Worm (Caenorhabditis elegans): ENCODE results near the gene attf-3.
A peak's percentile ranks its signal among the peaks of the same experiment; 100 is the strongest.
"Not testable (repeated sequence)": the region's sequence is repeated elsewhere in the genome, so short reads cannot be mapped to it uniquely, and the experiment has no call there.

attf-3 gene

ce11 chrIII:114603-115002 lies 28.4 kb upstream of the attf-3 start, which contains the start of gene C29F9.6:
Gene C29F9.6 (plus strand): TSS chrIII:114903.
- TF ChIP-seq mab-5 (tag; optimal IDR thresholded peaks at IDR 0.05): no peak
- TF ChIP-seq ceh-43 (GFP tag; optimal IDR thresholded peaks at IDR 0.05): no peak
- TF ChIP-seq pha-4 (tag; optimal IDR thresholded peaks at IDR 0.05): no peak
- TF ChIP-seq unc-62 (GFP tag; optimal IDR thresholded peaks at IDR 0.05): no peak
- TF ChIP-seq flh-1 (GFP tag; optimal IDR thresholded peaks at IDR 0.05): no peak
- TF ChIP-seq nhr-237 (tag; optimal IDR thresholded peaks at IDR 0.05): no peak

- TF ChIP-seq sem-2 (GFP tag; optimal IDR thresholded peaks at IDR 0.05); ceh-43 (GFP tag; optimal IDR thresholded peaks at IDR 0.05); ztf-11 (tag; optimal IDR thresholded peaks at IDR 0.05): not testable (repeated sequence)
Measured at ce11 chrIII:98822-99221, 12.6 kb upstream of the attf-3 start, which contains the start of gene C29F9.9. Gene C29F9.9 (minus strand): TSS chrIII:98922.

- TF ChIP-seq flh-1 (GFP tag; optimal IDR thresholded peaks at IDR 0.05); cnd-1 (tag; optimal IDR thresholded peaks at IDR 0.05); hlh-1 (tag; optimal IDR thresholded peaks at IDR 0.05): not testable (repeated sequence)
Measured at ce11 chrIII:97018-97417, 10.8 kb upstream of the attf-3 start, which contains the start of gene C29F9.8. Gene C29F9.8 (minus strand): TSS chrIII:97118.

ce11 chrIII:96196-96595 lies 10.0 kb upstream of the attf-3 start:
- TF ChIP-seq snpc-4 (tag; optimal IDR thresholded peaks at IDR 0.05) (no peak), hlh-1 (tag; optimal IDR thresholded peaks at IDR 0.05) (peak; percentile 7), unc-120 (tag; optimal IDR thresholded peaks at IDR 0.05; ENCODE audit: poor library complexity, severe bottlenecking) (peak; percentile 30), sptf-1 (tag; optimal IDR thresholded peaks at IDR 0.05) (peak; percentile 31), ces-1 (GFP tag; optimal IDR thresholded peaks at IDR 0.05) (peak; percentile 58), pha-4 (tag; optimal IDR thresholded peaks at IDR 0.05) (peak; percentile 3), mab-5 (tag; optimal IDR thresholded peaks at IDR 0.05) (no peak), mep-1 (tag; optimal IDR thresholded peaks at IDR 0.05) (peak; percentile 17)

- TF ChIP-seq hlh-1 (tag; optimal IDR thresholded peaks at IDR 0.05) (no peak), elt-1 (tag; optimal IDR thresholded peaks at IDR 0.05; ENCODE audit: borderline replicate concordance, insufficient read depth) (no peak), ceh-39 (tag; optimal IDR thresholded peaks at IDR 0.05) (no peak), ces-1 (GFP tag; optimal IDR thresholded peaks at IDR 0.05) (peak; percentile 13), drap-1 (GFP tag; optimal IDR thresholded peaks at IDR 0.05) (no peak), sptf-1 (tag; optimal IDR thresholded peaks at IDR 0.05) (peak; percentile 45), ceh-43 (GFP tag; optimal IDR thresholded peaks at IDR 0.05) (no peak), unc-39 (tag; optimal IDR thresholded peaks at IDR 0.05) (no peak), nhr-237 (tag; optimal IDR thresholded peaks at IDR 0.05) (no peak), nhr-2 (tag; optimal IDR thresholded peaks at IDR 0.05) (no peak), ham-2 (GFP tag; optimal IDR thresholded peaks at IDR 0.05) (peak; percentile 57), pha-4 (tag; optimal IDR thresholded peaks at IDR 0.05) (peak; percentile 75), zip-8 (tag; optimal IDR thresholded peaks at IDR 0.05) (no peak), blmp-1 (tag; optimal IDR thresholded peaks at IDR 0.05) (no peak), mls-2 (tag; optimal IDR thresholded peaks at IDR 0.05) (peak; percentile 36), mep-1 (tag; optimal IDR thresholded peaks at IDR 0.05) (peak; percentile 9)
Measured at ce11 chrIII:94759-95330, 8.7 kb upstream of the attf-3 start, which contains the start of gene pat-4. Gene pat-4 (minus strand): TSS chrIII:94809.

DNA sequence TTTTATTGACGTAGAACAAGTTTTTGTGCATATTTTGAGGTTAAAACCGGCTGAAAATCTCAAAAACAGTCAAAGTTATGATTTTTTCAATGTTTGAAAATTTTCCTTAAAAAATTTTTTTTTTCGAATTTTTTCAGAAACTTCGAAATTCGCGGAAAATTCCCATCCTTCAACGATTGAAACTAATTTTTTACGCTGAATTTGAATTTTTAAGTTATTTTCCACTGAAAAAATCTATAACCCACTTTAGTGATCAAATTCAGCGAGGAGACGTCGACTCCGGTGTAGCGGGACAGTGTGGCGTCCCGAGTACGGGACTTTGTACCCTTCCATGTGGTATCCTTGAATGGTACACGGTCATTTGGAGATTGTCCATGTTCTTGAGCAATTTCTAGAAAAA lies 6.1 kb upstream of the attf-3 start:
- TF ChIP-seq drap-1 (GFP tag; optimal IDR thresholded peaks at IDR 0.05) (no peak), flh-1 (GFP tag; optimal IDR thresholded peaks at IDR 0.05) (no peak), elt-3 (tag; optimal IDR thresholded peaks at IDR 0.05) (no peak), tbx-8 (GFP tag; optimal IDR thresholded peaks at IDR 0.05) (no peak), nhr-2 (tag; optimal IDR thresholded peaks at IDR 0.05) (no peak), sptf-1 (tag; optimal IDR thresholded peaks at IDR 0.05) (no peak)

- TF ChIP-seq tbx-8 (GFP tag; optimal IDR thresholded peaks at IDR 0.05): peak; percentile 48
- no peak for TF ChIP-seq mab-5 (tag; optimal IDR thresholded peaks at IDR 0.05)
- no peak for TF ChIP-seq unc-62 (GFP tag; optimal IDR thresholded peaks at IDR 0.05)
- peak; percentile 4 for TF ChIP-seq mep-1 (tag; optimal IDR thresholded peaks at IDR 0.05)
- no peak for TF ChIP-seq lin-32 (GFP tag; optimal IDR thresholded peaks at IDR 0.05)
- TF ChIP-seq drap-1 (GFP tag; optimal IDR thresholded peaks at IDR 0.05): no peak
- TF ChIP-seq M03D4.4 (tag; optimal IDR thresholded peaks at IDR 0.05): peak; percentile 51
- no peak for TF ChIP-seq ces-1 (GFP tag; optimal IDR thresholded peaks at IDR 0.05)
- peak; percentile 60 for TF ChIP-seq cnd-1 (tag; optimal IDR thresholded peaks at IDR 0.05)
- TF ChIP-seq flh-1 (GFP tag; optimal IDR thresholded peaks at IDR 0.05): peak; percentile 9
- TF ChIP-seq mls-2 (tag; optimal IDR thresholded peaks at IDR 0.05): peak; percentile 49
- peak; percentile 54 for TF ChIP-seq ceh-83 (GFP tag; optimal IDR thresholded peaks at IDR 0.05)
- no peak for TF ChIP-seq unc-39 (tag; optimal IDR thresholded peaks at IDR 0.05)
- peak; percentile 26 for TF ChIP-seq sptf-1 (tag; optimal IDR thresholded peaks at IDR 0.05)
- no peak for TF ChIP-seq ceh-43 (GFP tag; optimal IDR thresholded peaks at IDR 0.05)
Measured at ce11 chrIII:89155-89554, 3.0 kb upstream of the attf-3 start.
